Fruit fly (Drosophila melanogaster) whole organism, wandering third instar larva: Measurements from ENCODE around the gene Drice.

Experiments
- Abd-B ChIP-seq: fragments of >200 bp; optimal IDR thresholded peaks from 2 replicates; lab custom pipeline; 2017; ENCODE audit warnings: missing biosample characterization, missing genetic modification characterization
- CG32264 ChIP-seq: fragments of 200-800 bp; sonication (Bioruptor generic); optimal IDR thresholded peaks from 2 replicates; lab custom pipeline; 2016; ENCODE audit warnings: missing biosample characterization, missing genetic modification characterization
- CG9705 ChIP-seq: fragments of 200-800 bp; sonication (Bioruptor generic); optimal IDR thresholded peaks from 2 replicates; lab custom pipeline; 2018; ENCODE audit warnings: missing biosample characterization, mild to moderate bottlenecking, missing genetic modification characterization
- CrebA ChIP-seq: fragments of 200-800 bp; sonication (Bioruptor generic); optimal IDR thresholded peaks from 2 replicates; lab custom pipeline; 2016; ENCODE audit warnings: missing biosample characterization, mild to moderate bottlenecking, missing genetic modification characterization, borderline replicate concordance
- Dfd ChIP-seq: fragments of >200 bp; optimal IDR thresholded peaks from 2 replicates; lab custom pipeline; 2017; ENCODE audit warnings: missing biosample characterization, missing genetic modification characterization
- Dif ChIP-seq: fragments of 200-275, 200-300 bp; sonication (Bioruptor generic); optimal IDR thresholded peaks from 2 replicates; lab custom pipeline; 2018; ENCODE audit warnings: missing biosample characterization, missing genetic modification characterization; ENCODE audit not compliant: partially characterized antibody
- GATAd ChIP-seq: sonication (Bioruptor generic); optimal IDR thresholded peaks from 2 replicates; lab custom pipeline; 2016; ENCODE audit warnings: missing biosample characterization, missing genetic modification characterization
- HLH106 ChIP-seq: fragments of 200-800 bp; optimal IDR thresholded peaks from 3 replicates; lab custom pipeline; 2019; ENCODE audit warnings: missing biosample characterization, mild to moderate bottlenecking, missing genetic modification characterization, moderate library complexity
- Hnf4 ChIP-seq: fragments of 200-800 bp; sonication (Bioruptor generic); optimal IDR thresholded peaks from 2 replicates; lab custom pipeline; 2016; ENCODE audit warnings: missing biosample characterization, mild to moderate bottlenecking, missing genetic modification characterization
- Hr78 ChIP-seq: fragments of >200 bp; optimal IDR thresholded peaks from 2 replicates; lab custom pipeline; 2017; ENCODE audit warnings: missing biosample characterization, missing genetic modification characterization
- Hr83 ChIP-seq: fragments of 200-300 bp; sonication (Bioruptor generic); optimal IDR thresholded peaks from 2 replicates; lab custom pipeline; 2016; ENCODE audit warnings: missing biosample characterization, mild to moderate bottlenecking, missing genetic modification characterization, moderate library complexity; ENCODE audit not compliant: poor library complexity, severe bottlenecking
- Jra ChIP-seq: sonication (Bioruptor generic); optimal IDR thresholded peaks from 2 replicates; lab custom pipeline; 2016; ENCODE audit warnings: missing biosample characterization, missing genetic modification characterization
- Mio ChIP-seq: sonication (Bioruptor generic); optimal IDR thresholded peaks from 2 replicates; lab custom pipeline; 2016; ENCODE audit warnings: missing biosample characterization, missing genetic modification characterization
- Myc ChIP-seq: fragments of >200 bp; optimal IDR thresholded peaks from 2 replicates; lab custom pipeline; 2017
- N ChIP-seq: fragments of >200 bp; optimal IDR thresholded peaks from 2 replicates; lab custom pipeline; 2018; ENCODE audit warnings: missing biosample characterization, missing external identifiers, missing genetic modification characterization
- OdsH ChIP-seq: fragments of 200-800 bp; sonication (Bioruptor generic); optimal IDR thresholded peaks from 2 replicates; lab custom pipeline; 2016; ENCODE audit warnings: missing biosample characterization, mild to moderate bottlenecking, missing genetic modification characterization
- Rel ChIP-seq, 2 experiments: fragments of 200-800 bp; sonication (Bioruptor generic) in 1 of 2; optimal IDR thresholded peaks; 2 replicates in 1 of 2; 3 replicates in 1 of 2; lab custom pipeline; 2016 to 2019; ENCODE audit warnings: mild to moderate bottlenecking in 2 of 2, missing biosample characterization in 2 of 2, missing genetic modification characterization in 2 of 2, moderate library complexity in 1 of 2
- Sp1 ChIP-seq: fragments of 200-800 bp; sonication (Bioruptor generic); optimal IDR thresholded peaks from 3 replicates; lab custom pipeline; 2019; ENCODE audit warnings: missing biosample characterization, mild to moderate bottlenecking, missing genetic modification characterization, moderate library complexity
- Vsx2 ChIP-seq: fragments of 200-300, 225-300 bp; sonication (Bioruptor generic); optimal IDR thresholded peaks from 2 replicates; lab custom pipeline; 2018; ENCODE audit warnings: missing biosample characterization, missing genetic modification characterization; ENCODE audit not compliant: partially characterized antibody
- br ChIP-seq: fragments of 200-800 bp; sonication (Bioruptor generic); optimal IDR thresholded peaks from 2 replicates; lab custom pipeline; 2016; ENCODE audit warnings: missing biosample characterization, missing genetic modification characterization
- brk ChIP-seq: fragments of 200-800 bp; sonication (Bioruptor generic); optimal IDR thresholded peaks from 2 replicates; lab custom pipeline; 2016; ENCODE audit warnings: missing biosample characterization, mild to moderate bottlenecking, missing genetic modification characterization
- dl ChIP-seq, 2 experiments: fragments of 175-275, 200-275 bp in 1 of 2; fragments of 200-275 bp in 1 of 2; sonication (Bioruptor generic); optimal IDR thresholded peaks; lab custom pipeline; 2018; ENCODE audit warnings: mild to moderate bottlenecking in 2 of 2, missing biosample characterization in 2 of 2, missing genetic modification characterization in 2 of 2, moderate library complexity in 2 of 2; ENCODE audit not compliant: partially characterized antibody in 2 of 2, insufficient read depth in 1 of 2
- dmrt93B ChIP-seq: fragments of 200-800 bp; sonication (Bioruptor generic); optimal IDR thresholded peaks from 2 replicates; lab custom pipeline; 2018; ENCODE audit warnings: missing biosample characterization, mild to moderate bottlenecking, missing genetic modification characterization
- dsf ChIP-seq: sonication (Bioruptor generic); optimal IDR thresholded peaks from 2 replicates; lab custom pipeline; 2016; ENCODE audit warnings: missing biosample characterization, missing genetic modification characterization, borderline replicate concordance
- ey ChIP-seq: fragments of 200-800 bp; sonication (Bioruptor generic); optimal IDR thresholded peaks from 2 replicates; lab custom pipeline; 2016; ENCODE audit warnings: missing biosample characterization, missing genetic modification characterization
- foxo ChIP-seq, 2 experiments: fragments of 200-800 bp; sonication (Bioruptor generic); optimal IDR thresholded peaks; 2 replicates in 1 of 2; 3 replicates in 1 of 2; lab custom pipeline; 2016 to 2017; ENCODE audit warnings: missing biosample characterization in 2 of 2, missing genetic modification characterization in 2 of 2
- fru ChIP-seq: fragments of 200-800 bp; sonication (Bioruptor generic); optimal IDR thresholded peaks from 3 replicates; lab custom pipeline; 2016; ENCODE audit warnings: missing biosample characterization, mild to moderate bottlenecking, missing genetic modification characterization
- h ChIP-seq: fragments of 200-800 bp; sonication (Bioruptor generic); optimal IDR thresholded peaks from 3 replicates; lab custom pipeline; 2016; ENCODE audit warnings: missing biosample characterization, mild to moderate bottlenecking, missing genetic modification characterization
- jim ChIP-seq: fragments of 175-275, 200-325 bp; sonication (Bioruptor generic); optimal IDR thresholded peaks from 2 replicates; lab custom pipeline; 2016; ENCODE audit warnings: missing biosample characterization, mild to moderate bottlenecking, missing genetic modification characterization
- lola ChIP-seq: fragments of >200 bp; optimal IDR thresholded peaks from 2 replicates; lab custom pipeline; 2017; ENCODE audit warnings: missing biosample characterization, missing genetic modification characterization
- pan ChIP-seq: fragments of >200 bp; optimal IDR thresholded peaks from 2 replicates; lab custom pipeline; 2017
- psq ChIP-seq: fragments of 200-800 bp; sonication (Bioruptor generic); optimal IDR thresholded peaks from 3 replicates; lab custom pipeline; 2017; ENCODE audit warnings: missing biosample characterization, mild to moderate bottlenecking, missing genetic modification characterization, moderate library complexity
- rgr ChIP-seq: fragments of 200-800 bp; sonication (Bioruptor generic); optimal IDR thresholded peaks from 3 replicates; lab custom pipeline; 2016; ENCODE audit warnings: missing biosample characterization, mild to moderate bottlenecking, missing genetic modification characterization
- sage ChIP-seq: fragments of 200-800 bp; sonication (Bioruptor generic); optimal IDR thresholded peaks from 2 replicates; lab custom pipeline; 2016; ENCODE audit warnings: missing biosample characterization, mild to moderate bottlenecking, missing genetic modification characterization
- sv ChIP-seq: fragments of 200-800 bp; sonication (Bioruptor generic); optimal IDR thresholded peaks from 3 replicates; lab custom pipeline; 2016; ENCODE audit warnings: missing biosample characterization, missing genetic modification characterization
- tai ChIP-seq: sonication (Bioruptor generic); optimal IDR thresholded peaks from 2 replicates; lab custom pipeline; 2016; ENCODE audit warnings: missing biosample characterization, missing genetic modification characterization
- usp ChIP-seq: fragments of >200 bp; optimal IDR thresholded peaks from 2 replicates; lab custom pipeline; 2017; ENCODE audit warnings: missing biosample characterization, missing genetic modification characterization
- woc ChIP-seq: sonication (Bioruptor generic); optimal IDR thresholded peaks from 2 replicates; lab custom pipeline; 2016; ENCODE audit warnings: missing biosample characterization, mild to moderate bottlenecking, missing genetic modification characterization

The Drice gene

DNA sequence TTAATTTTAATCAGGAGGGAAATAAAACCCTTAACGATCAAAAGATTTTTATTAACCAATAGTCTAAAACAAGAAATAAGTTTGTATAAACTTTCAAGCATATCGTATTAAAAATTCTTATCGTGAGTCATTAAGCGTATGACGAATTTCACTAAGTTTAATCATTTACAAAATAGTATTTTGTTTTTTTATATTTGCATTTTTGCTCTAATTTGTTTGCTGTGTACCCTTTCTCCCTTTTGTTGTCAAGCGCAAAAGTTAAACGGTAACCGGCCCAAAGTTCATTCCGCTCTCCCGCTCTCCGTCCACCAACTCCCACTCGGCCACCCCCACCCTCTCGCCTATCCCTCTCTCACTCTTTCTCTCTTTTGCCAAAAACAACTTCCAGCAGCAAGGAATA, 35.7 kb upstream of the Drice start:
- TF ChIP-seq Hr78 (GFP tag; lab: Kevin White, UChicago) (no peak), h (GFP tag; lab: Kevin White, UChicago) (peak; percentile 22), sage (GFP tag; lab: Kevin White, UChicago) (no peak), tai (GFP tag; lab: Kevin White, UChicago) (peak; percentile 50), CG32264 (GFP tag; lab: Kevin White, UChicago) (no peak), lola (no peak), psq (GFP tag; lab: Kevin White, UChicago) (peak; percentile 21), Abd-B (GFP tag; lab: Kevin White, UChicago) (no peak), HLH106 (tag; lab: Kevin White, UChicago) (peak; percentile 66), CrebA (GFP tag; lab: Kevin White, UChicago) (no peak), foxo (GFP tag; optimal IDR thresholded peaks at IDR 0.05; lab: Kevin White, UChicago) (peak in 1 of 2 experiments; percentile 50), Jra (no peak), N (GFP tag; lab: Kevin White, UChicago) (no peak), dmrt93B (GFP tag; lab: Kevin White, UChicago) (peak; percentile 5), Hnf4 (GFP tag; lab: Kevin White, UChicago) (peak; percentile 58), rgr (GFP tag; lab: Kevin White, UChicago) (peak; percentile 36), ey (GFP tag; lab: Kevin White, UChicago) (peak; percentile 44), usp (GFP tag; lab: Kevin White, UChicago) (no peak), dl (GFP tag; optimal IDR thresholded peaks at IDR 0.05; lab: Kevin White, UChicago; ENCODE audit: insufficient read depth in 1 of 2, partially characterized antibody in 2 of 2) (no peak), OdsH (GFP tag; lab: Kevin White, UChicago) (no peak), Sp1 (GFP tag; lab: Kevin White, UChicago) (peak; percentile 52)

dm6 chr3R:29764249-29765042, 35.0 kb upstream of the Drice start:
- peak; percentile 36 for TF ChIP-seq Myc (lab: Kevin White, UChicago)
- no peak for TF ChIP-seq h (GFP tag; lab: Kevin White, UChicago)
- TF ChIP-seq ey (GFP tag; lab: Kevin White, UChicago) = no peak
- TF ChIP-seq jim = no peak
- TF ChIP-seq Hnf4 (GFP tag; lab: Kevin White, UChicago) = no peak
- TF ChIP-seq Mio (GFP tag; lab: Kevin White, UChicago) = no peak
- TF ChIP-seq Abd-B (GFP tag; lab: Kevin White, UChicago) = no peak
- no peak for TF ChIP-seq rgr (GFP tag; lab: Kevin White, UChicago)
- TF ChIP-seq foxo (GFP tag; optimal IDR thresholded peaks at IDR 0.05; lab: Kevin White, UChicago) = no peak
- no peak for TF ChIP-seq CrebA (GFP tag; lab: Kevin White, UChicago)
- TF ChIP-seq woc (GFP tag; lab: Kevin White, UChicago) = peak; percentile 3
- TF ChIP-seq OdsH (GFP tag; lab: Kevin White, UChicago) = no peak
- peak in 1 of 2 experiments; percentile 19 for TF ChIP-seq dl (GFP tag; optimal IDR thresholded peaks at IDR 0.05; lab: Kevin White, UChicago; ENCODE audit: insufficient read depth in 1 of 2, partially characterized antibody in 2 of 2)
- TF ChIP-seq dmrt93B (GFP tag; lab: Kevin White, UChicago) = no peak
- no peak for TF ChIP-seq Rel (GFP tag; optimal IDR thresholded peaks at IDR 0.05; lab: Kevin White, UChicago)
- peak; percentile 28 for TF ChIP-seq Rel (tag; optimal IDR thresholded peaks at IDR 0.05; lab: Kevin White, UChicago)
- TF ChIP-seq Sp1 (GFP tag; lab: Kevin White, UChicago) = no peak
- no peak for TF ChIP-seq br (GFP tag; lab: Kevin White, UChicago)
- TF ChIP-seq fru = no peak
- TF ChIP-seq sage (GFP tag; lab: Kevin White, UChicago) = no peak
- TF ChIP-seq CG32264 (GFP tag; lab: Kevin White, UChicago) = no peak
- no peak for TF ChIP-seq dsf (GFP tag; lab: Kevin White, UChicago)
- TF ChIP-seq Hr83 (GFP tag; lab: Kevin White, UChicago) = no peak
- TF ChIP-seq GATAd (GFP tag; lab: Kevin White, UChicago) = no peak
- no peak for TF ChIP-seq CG9705 (GFP tag; lab: Kevin White, UChicago)
- TF ChIP-seq HLH106 (tag; lab: Kevin White, UChicago) = no peak
- no peak for TF ChIP-seq sv (GFP tag; lab: Kevin White, UChicago)
- no peak for TF ChIP-seq psq (GFP tag; lab: Kevin White, UChicago)
- TF ChIP-seq Dif (GFP tag; lab: Kevin White, UChicago) = peak; percentile 45
- TF ChIP-seq tai (GFP tag; lab: Kevin White, UChicago) = no peak
- TF ChIP-seq N (GFP tag; lab: Kevin White, UChicago) = no peak
- no peak for TF ChIP-seq Hr78 (GFP tag; lab: Kevin White, UChicago)
- no peak for TF ChIP-seq pan
- TF ChIP-seq usp (GFP tag; lab: Kevin White, UChicago) = no peak
- peak; percentile 8 for TF ChIP-seq Vsx2 (GFP tag; lab: Kevin White, UChicago)
- TF ChIP-seq lola = no peak
- TF ChIP-seq brk (GFP tag; lab: Kevin White, UChicago) = no peak
- TF ChIP-seq Dfd (GFP tag; lab: Kevin White, UChicago) = no peak
- TF ChIP-seq Jra = no peak
